Worm (Caenorhabditis elegans): ENCODE measurements around the gene K12H6.4.

DNA sequence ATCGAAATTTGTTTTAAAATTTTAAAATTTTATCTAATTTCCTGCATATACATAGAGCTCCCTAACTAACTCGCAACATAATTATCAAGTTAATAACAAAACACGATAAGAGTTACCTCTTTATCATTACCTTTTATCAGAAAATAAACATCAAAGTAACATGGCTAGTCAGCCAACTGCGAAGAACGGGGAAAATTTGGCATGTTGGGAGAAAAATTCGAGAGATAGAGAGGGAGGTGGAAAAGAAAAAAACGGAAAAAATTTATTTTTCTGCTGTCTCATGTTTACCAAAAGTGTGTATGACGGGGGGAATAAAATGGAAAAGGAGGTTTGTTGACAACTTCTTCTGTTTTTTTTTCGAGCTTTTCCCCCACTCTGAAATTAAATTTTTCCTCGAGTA is 10.0 kb upstream of the K12H6.4 start:
- TF ChIP-seq W03F9.2 (tag; optimal IDR thresholded peaks at IDR 0.05) (no peak), dao-5 (tag; optimal IDR thresholded peaks at IDR 0.05) (no peak)
